Fruit fly (Drosophila melanogaster) whole organism, embryonic: ENCODE results near the gene CG18577.

ENCODE experiments used
- B-H1 ChIP-seq: fragments of 200-800 bp; sonication (Bioruptor generic); IDR thresholded peaks from 3 replicates; pipeline ENCODE4 v1.3.6; 2022; ENCODE audit warnings: missing biosample characterization, missing genetic modification characterization
- CG10959 ChIP-seq: fragments of 200-800 bp; sonication (Bioruptor generic); IDR thresholded peaks from 2 replicates; pipeline ENCODE4 v1.3.6; 2022; ENCODE audit warnings: missing biosample characterization, missing genetic modification characterization
- CG11093 ChIP-seq: fragments of 200-800 bp; sonication (Bioruptor generic); IDR thresholded peaks from 3 replicates; pipeline ENCODE4 v1.3.6; 2022; ENCODE audit warnings: missing biosample characterization, missing genetic modification characterization
- CG11504 ChIP-seq: fragments of 200-800 bp; sonication (Bioruptor generic); optimal IDR thresholded peaks from 3 replicates; lab custom pipeline; 2019; ENCODE audit warnings: missing biosample characterization, mild to moderate bottlenecking, missing genetic modification characterization, moderate library complexity
- CG1233 ChIP-seq: fragments of 200-800 bp; sonication (Bioruptor generic); optimal IDR thresholded peaks from 4 replicates; lab custom pipeline; 2018; ENCODE audit warnings: missing biosample characterization, mild to moderate bottlenecking, missing genetic modification characterization
- CG13287 ChIP-seq: fragments of 200-800 bp; sonication (Bioruptor generic); IDR thresholded peaks from 2 replicates; pipeline ENCODE4 v1.3.6; 2022; ENCODE audit warnings: missing biosample characterization, missing genetic modification characterization; ENCODE audit not compliant: partially characterized antibody
- CG13894 ChIP-seq: fragments of 200-800 bp; sonication (Bioruptor generic); optimal IDR thresholded peaks from 3 replicates; lab custom pipeline; 2018; ENCODE audit warnings: missing biosample characterization, mild to moderate bottlenecking, missing genetic modification characterization, moderate library complexity
- CG15696 ChIP-seq: fragments of 200-800 bp; sonication (Bioruptor generic); optimal IDR thresholded peaks from 2 replicates; lab custom pipeline; 2019; ENCODE audit warnings: missing biosample characterization, mild to moderate bottlenecking, missing genetic modification characterization, moderate library complexity
- CG16779 ChIP-seq: fragments of 200-800 bp; sonication (Bioruptor generic); IDR thresholded peaks from 2 replicates; pipeline ENCODE4 v1.3.6; 2022; ENCODE audit warnings: missing biosample characterization, missing genetic modification characterization
- CG18599 ChIP-seq: fragments of 200-800 bp; sonication (Bioruptor generic); optimal IDR thresholded peaks from 3 replicates; lab custom pipeline; 2017; ENCODE audit warnings: missing biosample characterization, missing genetic modification characterization, mild to moderate bottlenecking, moderate library complexity, missing genetic modification reagents
- CG18764 ChIP-seq: fragments of 200-800 bp; sonication (Bioruptor generic); optimal IDR thresholded peaks from 3 replicates; lab custom pipeline; 2016; ENCODE audit warnings: missing biosample characterization, missing genetic modification characterization
- CG30403 ChIP-seq: fragments of 200-800 bp; sonication (Bioruptor generic); optimal IDR thresholded peaks from 3 replicates; lab custom pipeline; 2016; ENCODE audit warnings: missing biosample characterization, missing genetic modification characterization
- CG32532 ChIP-seq: fragments of 200-800 bp; sonication (Bioruptor generic); IDR thresholded peaks from 2 replicates; pipeline ENCODE4 v1.3.6; 2022; ENCODE audit warnings: missing biosample characterization, missing genetic modification characterization
- CG6791 ChIP-seq: fragments of 200-800 bp; sonication (Bioruptor generic); IDR thresholded peaks from 3 replicates; pipeline ENCODE4 v1.3.6; 2022; ENCODE audit warnings: missing biosample characterization, missing genetic modification characterization; ENCODE audit not compliant: partially characterized antibody
- CG6813 ChIP-seq: fragments of 200-800 bp; sonication (Bioruptor generic); optimal IDR thresholded peaks from 2 replicates; lab custom pipeline; 2017; ENCODE audit warnings: missing biosample characterization, missing genetic modification characterization, mild to moderate bottlenecking, moderate library complexity, missing genetic modification reagents
- CG6854 ChIP-seq: fragments of 200-800 bp; sonication (Bioruptor generic); optimal IDR thresholded peaks from 3 replicates; lab custom pipeline; 2017; ENCODE audit warnings: missing biosample characterization, mild to moderate bottlenecking, missing genetic modification characterization
- CG7839 ChIP-seq: fragments of 200-800 bp; sonication (Bioruptor generic); optimal IDR thresholded peaks from 3 replicates; lab custom pipeline; 2018; ENCODE audit warnings: missing biosample characterization, mild to moderate bottlenecking, missing genetic modification characterization, moderate library complexity
- CG7963 ChIP-seq: fragments of 200-800 bp; sonication (Bioruptor generic); IDR thresholded peaks from 3 replicates; pipeline ENCODE4 v1.3.6; 2022; ENCODE audit warnings: missing biosample characterization, missing genetic modification characterization; ENCODE audit not compliant: partially characterized antibody
- CG9609 ChIP-seq: fragments of 200-800 bp; sonication (Bioruptor generic); optimal IDR thresholded peaks from 3 replicates; lab custom pipeline; 2016; ENCODE audit warnings: missing biosample characterization, missing genetic modification characterization
- CG9797 ChIP-seq: fragments of 200-800 bp; sonication (Bioruptor generic); optimal IDR thresholded peaks from 3 replicates; lab custom pipeline; 2018; ENCODE audit warnings: missing biosample characterization, mild to moderate bottlenecking, missing genetic modification characterization
- D19A ChIP-seq: fragments of 200-800 bp; optimal IDR thresholded peaks from 3 replicates; lab custom pipeline; 2019; ENCODE audit warnings: missing biosample characterization, mild to moderate bottlenecking, missing genetic modification characterization, moderate library complexity
- Dad ChIP-seq: fragments of 200-800 bp; sonication (Bioruptor generic); optimal IDR thresholded peaks from 3 replicates; lab custom pipeline; 2016; ENCODE audit warnings: missing biosample characterization, missing genetic modification characterization
- Dbx ChIP-seq: fragments of 200-800 bp; sonication (Bioruptor generic); IDR thresholded peaks from 3 replicates; pipeline ENCODE4 v1.3.6; 2022; ENCODE audit warnings: missing biosample characterization, missing genetic modification characterization
- Elba2 ChIP-seq: fragments of 200-800 bp; sonication (Bioruptor generic); optimal IDR thresholded peaks from 3 replicates; lab custom pipeline; 2016; ENCODE audit warnings: missing biosample characterization, missing genetic modification characterization
- Fer2 ChIP-seq: fragments of 200-800 bp; sonication (Bioruptor generic); optimal IDR thresholded peaks from 2 replicates; lab custom pipeline; 2018; ENCODE audit warnings: missing biosample characterization, mild to moderate bottlenecking, missing genetic modification characterization, moderate library complexity
- H15 ChIP-seq: fragments of 200-800 bp; sonication (Bioruptor generic); IDR thresholded peaks from 3 replicates; pipeline ENCODE4 v1.3.6; 2022; ENCODE audit warnings: missing biosample characterization, missing genetic modification characterization
- HLH3B ChIP-seq: fragments of 200-800 bp; sonication (Bioruptor generic); IDR thresholded peaks from 2 replicates; pipeline ENCODE4 v1.3.6; 2022; ENCODE audit warnings: missing biosample characterization, missing genetic modification characterization
- HLH4C ChIP-seq: fragments of 200-800 bp; sonication (Bioruptor generic); IDR thresholded peaks from 3 replicates; pipeline ENCODE4 v1.3.6; 2022; ENCODE audit warnings: missing biosample characterization, missing genetic modification characterization; ENCODE audit not compliant: partially characterized antibody
- Mrtf ChIP-seq: fragments of 200-800 bp; sonication (Bioruptor generic); IDR thresholded peaks from 3 replicates; pipeline ENCODE4 v1.3.6; 2022; ENCODE audit warnings: missing biosample characterization, missing genetic modification characterization
- Nf-YC ChIP-seq: fragments of 200-800 bp; optimal IDR thresholded peaks from 3 replicates; lab custom pipeline; 2019; ENCODE audit warnings: missing biosample characterization, mild to moderate bottlenecking, missing genetic modification characterization, moderate library complexity
- Poxn ChIP-seq: fragments of 200-800 bp; sonication (Bioruptor generic); IDR thresholded peaks from 2 replicates; pipeline ENCODE4 v1.3.6; 2022; ENCODE audit warnings: missing biosample characterization, missing genetic modification characterization
- Scr ChIP-seq: fragments of 200-800 bp; sonication (Bioruptor generic); IDR thresholded peaks from 2 replicates; pipeline ENCODE4 v1.3.6; 2022; ENCODE audit warnings: missing biosample characterization, missing genetic modification characterization; ENCODE audit not compliant: partially characterized antibody
- Sin3A ChIP-seq: fragments of >200 bp; optimal IDR thresholded peaks from 2 replicates; lab custom pipeline; 2018
- aop ChIP-seq: fragments of 200-800 bp; sonication (Bioruptor generic); IDR thresholded peaks from 2 replicates; pipeline ENCODE4 v1.3.6; 2022; ENCODE audit warnings: missing biosample characterization, missing genetic modification characterization
- ham ChIP-seq: fragments of 200-800 bp; sonication (Bioruptor generic); IDR thresholded peaks from 2 replicates; pipeline ENCODE4 v1.3.6; 2022; ENCODE audit warnings: missing biosample characterization, missing genetic modification characterization
- hkb ChIP-seq, 2 experiments: fragments of 200-800 bp in 1 of 2; fragments of >200 bp in 1 of 2; sonication (Bioruptor generic) in 1 of 2; IDR thresholded peaks in 1 of 2; optimal IDR thresholded peaks in 1 of 2; 2 replicates each; pipeline versions ENCODE4 v1.3.6 to Lab custom; 2017 to 2022; ENCODE audit warnings: missing biosample characterization in 1 of 2, missing genetic modification characterization in 1 of 2
- maf-S ChIP-seq: fragments of 200-800 bp; sonication (Bioruptor generic); optimal IDR thresholded peaks from 2 replicates; lab custom pipeline; 2016; ENCODE audit warnings: missing biosample characterization, missing genetic modification characterization
- mirr ChIP-seq: fragments of 200-800 bp; sonication (Bioruptor generic); optimal IDR thresholded peaks from 3 replicates; lab custom pipeline; 2018; ENCODE audit warnings: missing biosample characterization, mild to moderate bottlenecking, missing genetic modification characterization
- pros ChIP-seq: fragments of 200-800 bp; sonication (Bioruptor generic); optimal IDR thresholded peaks from 3 replicates; lab custom pipeline; 2019; ENCODE audit warnings: missing biosample characterization, mild to moderate bottlenecking, missing genetic modification characterization, moderate library complexity
- pum ChIP-seq: fragments of 200-800 bp; sonication (Bioruptor generic); optimal IDR thresholded peaks from 2 replicates; lab custom pipeline; 2016; ENCODE audit warnings: missing biosample characterization, missing genetic modification characterization
- repo ChIP-seq: fragments of 200-800 bp; sonication (Bioruptor generic); optimal IDR thresholded peaks from 2 replicates; lab custom pipeline; 2016; ENCODE audit warnings: missing biosample characterization, missing genetic modification characterization
- scrt ChIP-seq: fragments of 200-800 bp; sonication (Bioruptor generic); optimal IDR thresholded peaks from 2 replicates; lab custom pipeline; 2018; ENCODE audit warnings: missing biosample characterization, mild to moderate bottlenecking, missing genetic modification characterization, moderate library complexity
- sna ChIP-seq: fragments of 200-800 bp; sonication (Bioruptor generic); IDR thresholded peaks from 2 replicates; pipeline ENCODE4 v1.3.6; 2022; ENCODE audit warnings: missing biosample characterization, missing genetic modification characterization; ENCODE audit not compliant: partially characterized antibody
- tio ChIP-seq: fragments of 200-800 bp; sonication (Bioruptor generic); optimal IDR thresholded peaks from 2 replicates; lab custom pipeline; 2017; ENCODE audit warnings: missing biosample characterization, missing genetic modification characterization, inconsistent platforms
- trem ChIP-seq: fragments of 200-800 bp; optimal IDR thresholded peaks from 3 replicates; lab custom pipeline; 2019; ENCODE audit warnings: missing biosample characterization, mild to moderate bottlenecking, missing genetic modification characterization, moderate library complexity
- unpg ChIP-seq: fragments of 200-800 bp; sonication (Bioruptor generic); optimal IDR thresholded peaks from 3 replicates; lab custom pipeline; 2018; ENCODE audit warnings: missing biosample characterization, mild to moderate bottlenecking, missing genetic modification characterization, moderate library complexity
- zen ChIP-seq: fragments of 200-800 bp; sonication (Bioruptor generic); optimal IDR thresholded peaks from 3 replicates; lab custom pipeline; 2018; ENCODE audit warnings: missing biosample characterization, mild to moderate bottlenecking, missing genetic modification characterization, moderate library complexity
- zfh1 ChIP-seq: fragments of 200-800 bp; sonication (Bioruptor generic); IDR thresholded peaks from 3 replicates; pipeline ENCODE4 v1.3.6; 2022; ENCODE audit warnings: missing biosample characterization, missing genetic modification characterization

The CG18577 gene

dm6 chr3R:11221437-11222230, 25.7 kb downstream of the CG18577 start, which contains the start of the genes CG6693 and RpL3 (continued):
- TF ChIP-seq CG11093 (GFP tag; lab: Robert Waterston, UW) (no peak), Nf-YC (tag; lab: Kevin White, UChicago) (peak; percentile 60), Poxn (GFP tag; lab: Robert Waterston, UW) (no peak), ham (no peak), CG11504 (tag; lab: Kevin White, UChicago) (peak; percentile 67), Elba2 (GFP tag; lab: Kevin White, UChicago) (no peak), CG13894 (tag; lab: Kevin White, UChicago) (peak; percentile 91), HLH3B (GFP tag; lab: Robert Waterston, UW) (peak; percentile 67; the same call in 1 of the 2 replicates), Sin3A (lab: Kevin White, UChicago) (peak; percentile 99), CG6854 (GFP tag; lab: Kevin White, UChicago) (peak; percentile 88), tio (no peak), CG18764 (peak; percentile 62), H15 (GFP tag; lab: Robert Waterston, UW) (peak; percentile 41; the same call in 1 of the 3 replicates), CG9797 (GFP tag; lab: Kevin White, UChicago) (peak; percentile 100), CG16779 (peak; percentile 80), maf-S (no peak), scrt (GFP tag; lab: Kevin White, UChicago) (peak; percentile 84), CG9609 (GFP tag; lab: Kevin White, UChicago) (peak; percentile 51), B-H1 (peak; percentile 23; the same call in 1 of the 3 replicates), CG15696 (tag; lab: Kevin White, UChicago) (peak; percentile 42), CG7963 (no peak), Dbx (peak; percentile 89), repo (GFP tag; lab: Kevin White, UChicago) (peak; percentile 39), aop (no peak), pros (GFP tag; lab: Kevin White, UChicago) (peak; percentile 53), Dad (peak; percentile 73), D19A (peak; percentile 68), CG10959 (GFP tag; lab: Robert Waterston, UW) (peak; percentile 40; the same call in 1 of the 2 replicates), CG6813 (GFP tag; lab: Kevin White, UChicago) (peak; percentile 90), zfh1 (GFP tag; lab: Robert Waterston, UW) (peak; percentile 72), CG7839 (peak; percentile 77), CG32532 (GFP tag; lab: Robert Waterston, UW) (peak; percentile 86), Scr (GFP tag; lab: Robert Waterston, UW) (no peak; the same call in 1 of the 2 replicates), hkb (optimal IDR thresholded peaks at IDR 0.05; lab: Kevin White, UChicago) (peak; percentile 93), hkb (GFP tag; IDR thresholded peaks at IDR 0.05; lab: Robert Waterston, UW) (peak; percentile 67), CG1233 (GFP tag; lab: Kevin White, UChicago) (peak; percentile 79), trem (tag; lab: Kevin White, UChicago) (peak; percentile 94), mirr (GFP tag; lab: Kevin White, UChicago) (peak; percentile 90), sna (GFP tag; lab: Robert Waterston, UW) (no peak), CG18599 (GFP tag; lab: Kevin White, UChicago) (peak; percentile 72), CG30403 (GFP tag; lab: Kevin White, UChicago) (peak; percentile 55), Fer2 (tag; lab: Kevin White, UChicago) (peak; percentile 28), pum (GFP tag; lab: Kevin White, UChicago) (no peak), CG6791 (GFP tag; lab: Robert Waterston, UW) (no peak; the same call in 2 of the 3 replicates), Mrtf (GFP tag; lab: Robert Waterston, UW) (peak; percentile 51; the same call in 1 of the 3 replicates), CG13287 (GFP tag; lab: Robert Waterston, UW) (peak; percentile 55; the same call in 1 of the 2 replicates), unpg (GFP tag; lab: Kevin White, UChicago) (peak; percentile 80), zen (tag; lab: Kevin White, UChicago) (peak; percentile 60), HLH4C (GFP tag; lab: Robert Waterston, UW) (peak; percentile 28; the same call in 2 of the 3 replicates)
